Worm (Caenorhabditis elegans) whole organism, young adult: Measurements from ENCODE around the gene unc-58.

Source experiments
- B0019.2 ChIP-seq: fragments of 200-800 bp; sonication (Bioruptor generic); conservative IDR thresholded peaks from 2 replicates; pipeline ENCODE4 v1.3.6; 2022; ENCODE audit warnings: missing genetic modification reagents, missing genetic modification characterization, missing compliant biosample characterization
- B0035.1 ChIP-seq: sonication (generic microtip); optimal IDR thresholded peaks from 2 replicates; lab custom pipeline; 2016; ENCODE audit warnings: missing genetic modification characterization, mild to moderate bottlenecking, missing compliant biosample characterization, missing genotype, missing genetic modification reagents
- B0336.3 ChIP-seq: fragments of 200-800 bp; sonication (Bioruptor generic); IDR thresholded peaks from 2 replicates; pipeline ENCODE4 v1.3.6; 2022; ENCODE audit warnings: missing genetic modification characterization, missing compliant biosample characterization
- C06A6.2 ChIP-seq: fragments of 200-800 bp; sonication (Bioruptor generic); conservative IDR thresholded peaks from 2 replicates; pipeline ENCODE4 v1.3.6; 2022; ENCODE audit warnings: missing genetic modification characterization, missing compliant biosample characterization
- C17E4.6 ChIP-seq: fragments of 200-800 bp; sonication (Bioruptor generic); IDR thresholded peaks from 2 replicates; pipeline ENCODE4 v1.3.6; 2022; ENCODE audit warnings: missing genetic modification reagents, missing genetic modification characterization, missing compliant biosample characterization
- D2030.7 ChIP-seq: fragments of 200-800 bp; sonication (Bioruptor generic); IDR thresholded peaks from 2 replicates; pipeline ENCODE4 v1.3.6; 2022; ENCODE audit warnings: missing genetic modification reagents, missing genetic modification characterization, missing compliant biosample characterization
- F22D6.2 ChIP-seq: sonication (generic microtip); optimal IDR thresholded peaks from 2 replicates; lab custom pipeline; 2016; ENCODE audit warnings: mild to moderate bottlenecking, missing genetic modification characterization, missing compliant biosample characterization
- F23B12.7 ChIP-seq: sonication (generic microtip); optimal IDR thresholded peaks from 2 replicates; lab custom pipeline; 2017; ENCODE audit warnings: missing genetic modification characterization, mild to moderate bottlenecking, missing compliant biosample characterization, antibody characterized with exemption, moderate library complexity; ENCODE audit not compliant: insufficient read depth
- F37B4.10 ChIP-seq: fragments of 200-800 bp; sonication (Bioruptor generic); IDR thresholded peaks from 2 replicates; pipeline ENCODE4 v1.3.6; 2022; ENCODE audit warnings: missing genetic modification characterization, missing compliant biosample characterization
- F39B2.1 ChIP-seq: fragments of 200-800 bp; sonication (Bioruptor generic); IDR thresholded peaks from 2 replicates; pipeline ENCODE4 v1.3.6; 2022; ENCODE audit warnings: missing genetic modification reagents, missing genetic modification characterization, missing compliant biosample characterization
- F55B11.4 ChIP-seq: sonication (generic microtip); optimal IDR thresholded peaks from 2 replicates; lab custom pipeline; 2016; ENCODE audit warnings: missing compliant biosample characterization, missing genetic modification characterization, borderline replicate concordance; ENCODE audit not compliant: insufficient read depth
- F57A8.1 ChIP-seq: fragments of 200-800 bp; sonication (Bioruptor generic); optimal IDR thresholded peaks from 2 replicates; lab custom pipeline; 2018; ENCODE audit warnings: mild to moderate bottlenecking, missing genetic modification characterization, moderate library complexity, missing compliant biosample characterization
- K11D2.4 ChIP-seq: fragments of 200-800 bp; sonication (Bioruptor generic); IDR thresholded peaks from 2 replicates; pipeline ENCODE4 v1.3.6; 2022; ENCODE audit warnings: missing genetic modification reagents, missing genetic modification characterization, missing compliant biosample characterization
- K12H6.12 ChIP-seq: fragments of 200-800 bp; sonication (Bioruptor generic); optimal IDR thresholded peaks from 2 replicates; lab custom pipeline; 2018; ENCODE audit warnings: mild to moderate bottlenecking, missing genetic modification characterization, missing compliant biosample characterization
- attf-3 ChIP-seq: fragments of 200-800 bp; sonication (Bioruptor generic); conservative IDR thresholded peaks from 2 replicates; pipeline ENCODE4 v1.3.6; 2022; ENCODE audit warnings: missing genetic modification reagents, missing genetic modification characterization, missing compliant biosample characterization
- attf-5 ChIP-seq: fragments of 200-800 bp; sonication (Bioruptor generic); optimal IDR thresholded peaks from 2 replicates; lab custom pipeline; 2018; ENCODE audit warnings: mild to moderate bottlenecking, missing genetic modification characterization, missing compliant biosample characterization
- bed-1 ChIP-seq: fragments of 200-800 bp; sonication (Bioruptor generic); IDR thresholded peaks from 2 replicates; pipeline ENCODE4 v1.3.6; 2022; ENCODE audit warnings: missing genetic modification reagents, missing genetic modification characterization, missing compliant biosample characterization
- ccch-3 ChIP-seq: fragments of 200-800 bp; sonication (Bioruptor generic); optimal IDR thresholded peaks from 2 replicates; lab custom pipeline; 2018; ENCODE audit warnings: mild to moderate bottlenecking, missing genetic modification characterization, missing compliant biosample characterization
- ceh-27 ChIP-seq: fragments of 200-800 bp; sonication (Bioruptor generic); optimal IDR thresholded peaks from 2 replicates; lab custom pipeline; 2018; ENCODE audit warnings: mild to moderate bottlenecking, missing genetic modification characterization, moderate library complexity, missing compliant biosample characterization
- ceh-40 ChIP-seq: fragments of 200-800 bp; sonication (Bioruptor generic); IDR thresholded peaks from 2 replicates; pipeline ENCODE4 v1.3.6; 2022; ENCODE audit warnings: missing genetic modification characterization, missing compliant biosample characterization
- ceh-79 ChIP-seq: sonication (generic microtip); optimal IDR thresholded peaks from 2 replicates; lab custom pipeline; 2017; ENCODE audit warnings: mild to moderate bottlenecking, missing genetic modification characterization, missing compliant biosample characterization
- dpff-1 ChIP-seq: sonication (generic microtip); optimal IDR thresholded peaks from 2 replicates; lab custom pipeline; 2017; ENCODE audit warnings: mild to moderate bottlenecking, missing genetic modification characterization, missing compliant biosample characterization
- efl-1 ChIP-seq: fragments of 150-350 bp; optimal IDR thresholded peaks from 2 replicates; lab custom pipeline; 2014; ENCODE audit warnings: missing biosample characterization, missing genetic modification reagents, missing genetic modification characterization
- egrh-3 ChIP-seq: fragments of 200-800 bp; sonication (Bioruptor generic); IDR thresholded peaks from 2 replicates; pipeline ENCODE4 v1.3.6; 2022; ENCODE audit warnings: missing genetic modification reagents, missing genetic modification characterization, missing compliant biosample characterization
- fkh-3 ChIP-seq: sonication (generic microtip); optimal IDR thresholded peaks from 2 replicates; lab custom pipeline; 2016; ENCODE audit warnings: mild to moderate bottlenecking, missing genetic modification characterization, missing compliant biosample characterization
- him-1 ChIP-seq: sonication (generic microtip); optimal IDR thresholded peaks from 2 replicates; lab custom pipeline; 2016; ENCODE audit warnings: missing genotype, missing genetic modification reagents, missing genetic modification characterization, missing compliant biosample characterization
- hmg-1.2 ChIP-seq: fragments of 200-800 bp; sonication (Bioruptor generic); IDR thresholded peaks from 2 replicates; pipeline ENCODE4 v1.3.6; 2022; ENCODE audit warnings: missing genetic modification reagents, missing genetic modification characterization, missing compliant biosample characterization
- hmg-20 ChIP-seq: fragments of 200-800 bp; sonication (Bioruptor generic); IDR thresholded peaks from 2 replicates; pipeline ENCODE4 v1.3.6; 2022; ENCODE audit warnings: missing genetic modification reagents, missing genetic modification characterization, missing compliant biosample characterization
- lag-1 ChIP-seq: fragments of 200-800 bp; sonication (Bioruptor generic); IDR thresholded peaks from 2 replicates; pipeline ENCODE4 v1.3.6; 2022; ENCODE audit warnings: missing genetic modification reagents, missing genetic modification characterization, missing compliant biosample characterization
- let-526 ChIP-seq: fragments of 200-800 bp; sonication (Bioruptor generic); IDR thresholded peaks from 2 replicates; pipeline ENCODE4 v1.3.6; 2022; ENCODE audit warnings: missing genetic modification reagents, missing genetic modification characterization, missing compliant biosample characterization
- let-607 ChIP-seq, 2 experiments: fragments of 200-800 bp in 1 of 2; sonication (Bioruptor generic) in 1 of 2; sonication (generic microtip) in 1 of 2; optimal IDR thresholded peaks; 2 replicates each; lab custom pipeline; 2016 to 2018; ENCODE audit warnings: mild to moderate bottlenecking in 2 of 2, missing compliant biosample characterization in 2 of 2, missing genetic modification characterization in 2 of 2, moderate library complexity in 2 of 2, missing genotype in 1 of 2
- lin-40 ChIP-seq: sonication (generic microtip); optimal IDR thresholded peaks from 2 replicates; lab custom pipeline; 2016; ENCODE audit warnings: missing genetic modification characterization, mild to moderate bottlenecking, missing compliant biosample characterization, missing genotype, missing genetic modification reagents
- mcd-1 ChIP-seq: fragments of 200-800 bp; sonication (Bioruptor generic); IDR thresholded peaks from 2 replicates; pipeline ENCODE4 v1.3.6; 2022; ENCODE audit warnings: missing genetic modification reagents, missing genetic modification characterization, missing compliant biosample characterization
- nhr-80 ChIP-seq: sonication (generic microtip); optimal IDR thresholded peaks from 2 replicates; lab custom pipeline; 2016; ENCODE audit warnings: missing genetic modification characterization, missing compliant biosample characterization
- somi-1 ChIP-seq: fragments of 200-800 bp; sonication (Bioruptor generic); optimal IDR thresholded peaks from 2 replicates; lab custom pipeline; 2018; ENCODE audit warnings: mild to moderate bottlenecking, missing genetic modification characterization, missing compliant biosample characterization
- tbp1 ChIP-seq: fragments of 200-800 bp; sonication (Bioruptor generic); optimal IDR thresholded peaks from 2 replicates; lab custom pipeline; 2018; ENCODE audit warnings: mild to moderate bottlenecking, missing genetic modification characterization, missing compliant biosample characterization
- unc-130 ChIP-seq: sonication (generic microtip); optimal IDR thresholded peaks from 2 replicates; lab custom pipeline; 2016; ENCODE audit warnings: missing genetic modification reagents, missing genetic modification characterization, missing compliant biosample characterization
- zfh-2 ChIP-seq: fragments of 200-800 bp; sonication (Bioruptor generic); conservative IDR thresholded peaks from 2 replicates; pipeline ENCODE4 v1.3.6; 2022; ENCODE audit warnings: missing genetic modification reagents, missing genetic modification characterization, missing compliant biosample characterization
- ztf-25 ChIP-seq: fragments of 200-800 bp; sonication (Bioruptor generic); IDR thresholded peaks from 2 replicates; pipeline ENCODE4 v1.3.6; 2022; ENCODE audit warnings: missing genetic modification reagents, missing genetic modification characterization, missing compliant biosample characterization
- ztf-26 ChIP-seq: sonication (generic microtip); optimal IDR thresholded peaks from 2 replicates; lab custom pipeline; 2017; ENCODE audit warnings: missing genetic modification characterization, missing compliant biosample characterization

Gene unc-58

ce11 chrX:10172004-10172584 lies 39.1 kb upstream of the unc-58 start, which contains the start of gene C07A4.2:
C07A4.2 (plus strand) TSS chrX:10172198.
- TF ChIP-seq ztf-25 = no peak
- TF ChIP-seq F37B4.10 (GFP tag; lab: Robert Waterston, UW) = no peak
- no peak for TF ChIP-seq egrh-3 (GFP tag; lab: Robert Waterston, UW)

- TF ChIP-seq hmg-1.2 = no peak
- no peak for TF ChIP-seq dpff-1 (tag; lab: Kevin White, UChicago)
- TF ChIP-seq ccch-3 = no peak
- no peak for TF ChIP-seq C17E4.6 (GFP tag; lab: Robert Waterston, UW)
- no peak for TF ChIP-seq ztf-26 (tag; lab: Kevin White, UChicago)
- no peak for TF ChIP-seq B0019.2
- no peak for TF ChIP-seq him-1 (tag; lab: Kevin White, UChicago)
- no peak for TF ChIP-seq F22D6.2 (tag; lab: Kevin White, UChicago)
- no peak for TF ChIP-seq fkh-3 (tag; lab: Kevin White, UChicago)
- no peak for TF ChIP-seq F55B11.4 (tag; lab: Kevin White, UChicago)
- no peak for TF ChIP-seq lag-1 (GFP tag; lab: Robert Waterston, UW)
Measured at ce11 chrX:10170598-10170997, 37.6 kb upstream of the unc-58 start.

- TF ChIP-seq F39B2.1 (GFP tag; lab: Robert Waterston, UW) (no peak), hmg-20 (GFP tag; lab: Robert Waterston, UW) (no peak), ceh-40 (GFP tag; lab: Robert Waterston, UW) (no peak), K11D2.4 (GFP tag; lab: Robert Waterston, UW) (0 out of 2 replicates have a peak, but pooled peaks have one; percentile 41), let-526 (no peak), somi-1 (GFP tag; lab: Kevin White, UChicago) (peak; percentile 27), ztf-26 (tag; lab: Kevin White, UChicago) (peak; percentile 16), lin-40 (tag; lab: Kevin White, UChicago) (peak; percentile 13)
Measured at ce11 chrX:10168534-10168933, 35.6 kb upstream of the unc-58 start.

- TF ChIP-seq hmg-1.2 = no peak
- TF ChIP-seq nhr-80 (tag; lab: Kevin White, UChicago) = no peak
- no peak for TF ChIP-seq ceh-27 (GFP tag; lab: Kevin White, UChicago)
- TF ChIP-seq ceh-79 = no peak
- TF ChIP-seq F23B12.7 (tag; lab: Kevin White, UChicago) = no peak
- TF ChIP-seq ccch-3 = no peak
- no peak for TF ChIP-seq bed-1 (GFP tag; lab: Robert Waterston, UW)
- TF ChIP-seq unc-130 (GFP tag; lab: Kevin White, UChicago) = no peak
- TF ChIP-seq attf-5 = no peak
- TF ChIP-seq efl-1 (GFP tag; lab: Kevin White, UChicago) = no peak
Measured at ce11 chrX:10167005-10167404, 34.0 kb upstream of the unc-58 start, which contains the start of gene rnp-9. rnp-9 (plus strand) TSS chrX:10167305.

- TF ChIP-seq F22D6.2 (tag; lab: Kevin White, UChicago) (no peak), B0035.1 (tag; lab: Kevin White, UChicago) (no peak), fkh-3 (tag; lab: Kevin White, UChicago) (no peak), B0336.3 (no peak), ztf-26 (tag; lab: Kevin White, UChicago) (no peak), F57A8.1 (GFP tag; lab: Kevin White, UChicago) (no peak), ccch-3 (no peak), zfh-2 (no peak), D2030.7 (GFP tag; lab: Robert Waterston, UW) (no peak), attf-3 (GFP tag; lab: Robert Waterston, UW) (no peak), K12H6.12 (tag; lab: Kevin White, UChicago) (no peak), him-1 (tag; lab: Kevin White, UChicago) (no peak), let-607 (tag; optimal IDR thresholded peaks at IDR 0.05; lab: Kevin White, UChicago) (no peak), tbp1 (GFP tag; lab: Kevin White, UChicago) (no peak), ceh-27 (GFP tag; lab: Kevin White, UChicago) (no peak), K11D2.4 (GFP tag; lab: Robert Waterston, UW) (no peak), F37B4.10 (GFP tag; lab: Robert Waterston, UW) (no peak), mcd-1 (GFP tag; lab: Robert Waterston, UW) (no peak), C06A6.2 (no peak)
Measured at ce11 chrX:10163212-10163611, 30.2 kb upstream of the unc-58 start.
